Fruit fly (Drosophila melanogaster): ENCODE data around the gene CG14658.

The CG14658 gene

dm6 chr3R:4846787-4847186 is 16.5 kb upstream of the CG14658 start (continued):
- TF ChIP-seq pum (GFP tag; optimal IDR thresholded peaks at IDR 0.05) = peak; percentile 47
- TF ChIP-seq CG2120 (GFP tag; optimal IDR thresholded peaks at IDR 0.05) = no peak
- peak; percentile 69 for TF ChIP-seq CG17361 (GFP tag; IDR thresholded peaks at IDR 0.05)
- TF ChIP-seq zen2 (GFP tag; IDR thresholded peaks at IDR 0.05; ENCODE audit: partially characterized antibody) = no peak
- TF ChIP-seq Dek (tag; optimal IDR thresholded peaks at IDR 0.05) = no peak
- TF ChIP-seq ap (GFP tag; IDR thresholded peaks at IDR 0.05) = no peak
- TF ChIP-seq CG10147 (GFP tag; optimal IDR thresholded peaks at IDR 0.05) = no peak
- peak; percentile 14; the same call in 1 of the 2 replicates for TF ChIP-seq wor (GFP tag; IDR thresholded peaks at IDR 0.05)
- TF ChIP-seq CG1647 (GFP tag; optimal IDR thresholded peaks at IDR 0.05) = peak; percentile 1
- peak; percentile 60 for TF ChIP-seq fd96Cb (tag; optimal IDR thresholded peaks at IDR 0.05)
- TF ChIP-seq CG32532 (GFP tag; IDR thresholded peaks at IDR 0.05) = no peak
- TF ChIP-seq croc (GFP tag; conservative IDR thresholded peaks at IDR 0.05) = peak; percentile 48; the same call in 1 of the 3 replicates
- TF ChIP-seq exex (tag; optimal IDR thresholded peaks at IDR 0.05) = no peak
- TF ChIP-seq bcd (GFP tag; optimal IDR thresholded peaks at IDR 0.05) = peak; percentile 22
- TF ChIP-seq CG17912 (GFP tag; optimal IDR thresholded peaks at IDR 0.05) = no peak
- no peak for TF ChIP-seq Scr (GFP tag; IDR thresholded peaks at IDR 0.05; ENCODE audit: partially characterized antibody)
- TF ChIP-seq insv (GFP tag; optimal IDR thresholded peaks at IDR 0.05) = no peak
- no peak for TF ChIP-seq CG14965 (GFP tag; optimal IDR thresholded peaks at IDR 0.05; ENCODE audit: borderline replicate concordance)
- 0 out of 2 replicates have a peak, but pooled peaks have one; percentile 25 for TF ChIP-seq Oaz (GFP tag; IDR thresholded peaks at IDR 0.05)
- TF ChIP-seq gcm (GFP tag; optimal IDR thresholded peaks at IDR 0.05) = peak; percentile 37
- TF ChIP-seq H15 (GFP tag; IDR thresholded peaks at IDR 0.05) = 0 out of 3 replicates have a peak, but pooled peaks have one; percentile 49
- no peak for TF ChIP-seq CG5180 (GFP tag; optimal IDR thresholded peaks at IDR 0.05)
- TF ChIP-seq ase (GFP tag; IDR thresholded peaks at IDR 0.05) = no peak
- TF ChIP-seq CG42726 (GFP tag; IDR thresholded peaks at IDR 0.05; ENCODE audit: partially characterized antibody) = no peak
- TF ChIP-seq slbo (GFP tag; IDR thresholded peaks at IDR 0.05) = no peak
- TF ChIP-seq nom (GFP tag; optimal IDR thresholded peaks at IDR 0.05) = no peak
- peak; percentile 64 for TF ChIP-seq CG10959 (GFP tag; IDR thresholded peaks at IDR 0.05)
- TF ChIP-seq bowl (GFP tag; IDR thresholded peaks at IDR 0.05) = no peak
- no peak for TF ChIP-seq Bgb (GFP tag; IDR thresholded peaks at IDR 0.05; ENCODE audit: partially characterized antibody)
- TF ChIP-seq CG17829 (tag; optimal IDR thresholded peaks at IDR 0.05) = peak; percentile 55
- peak; percentile 98 for TF ChIP-seq D19A (tag; optimal IDR thresholded peaks at IDR 0.05)
- no peak for TF ChIP-seq CG12071 (GFP tag; optimal IDR thresholded peaks at IDR 0.05)
- no peak for TF ChIP-seq CG1024 (GFP tag; IDR thresholded peaks at IDR 0.05)
- TF ChIP-seq CG11695 (GFP tag; IDR thresholded peaks at IDR 0.05) = no peak
- no peak for TF ChIP-seq CG3281 (GFP tag; optimal IDR thresholded peaks at IDR 0.05)
- no peak for TF ChIP-seq fd3F (GFP tag; optimal IDR thresholded peaks at IDR 0.05)
- peak; percentile 48 for TF ChIP-seq CG8388 (GFP tag; optimal IDR thresholded peaks at IDR 0.05)
- TF ChIP-seq lola (GFP tag; optimal IDR thresholded peaks at IDR 0.05) = peak in 1 of 3 experiments; percentile 81
- TF ChIP-seq CG11696 (GFP tag; IDR thresholded peaks at IDR 0.05) = no peak
- peak; percentile 41 for TF ChIP-seq Antp (GFP tag; optimal IDR thresholded peaks at IDR 0.05)

- TF ChIP-seq zen (tag; optimal IDR thresholded peaks at IDR 0.05) = peak; percentile 91
- 0 out of 2 replicates have a peak, but pooled peaks have one; percentile 8 for TF ChIP-seq CG4730 (GFP tag; IDR thresholded peaks at IDR 0.05)
- no peak for TF ChIP-seq GATAe (GFP tag; conservative IDR thresholded peaks at IDR 0.05)
- peak; percentile 65 for TF ChIP-seq D (optimal IDR thresholded peaks at IDR 0.05)
- no peak for TF ChIP-seq D (GFP tag; optimal IDR thresholded peaks at IDR 0.05)
- TF ChIP-seq CG15479 (GFP tag; optimal IDR thresholded peaks at IDR 0.05) = peak; percentile 47
- TF ChIP-seq CG3995 (GFP tag; optimal IDR thresholded peaks at IDR 0.05) = no peak
- peak; percentile 44 for TF ChIP-seq cad (GFP tag; optimal IDR thresholded peaks at IDR 0.05)
- peak in 1 of 2 experiments; percentile 65 for TF ChIP-seq tll (GFP tag; optimal IDR thresholded peaks at IDR 0.05)
- peak; percentile 22 for TF ChIP-seq twi (tag; optimal IDR thresholded peaks at IDR 0.05)
- no peak for TF ChIP-seq CG9727 (GFP tag; optimal IDR thresholded peaks at IDR 0.05)
Observed at dm6 chr3R:4846194-4846593, 15.9 kb upstream of the CG14658 start.

Measured in whole organism, embryonic.